Fruit fly (Drosophila melanogaster): ENCODE results near the gene Nedd8.

Gene Nedd8

DNA sequence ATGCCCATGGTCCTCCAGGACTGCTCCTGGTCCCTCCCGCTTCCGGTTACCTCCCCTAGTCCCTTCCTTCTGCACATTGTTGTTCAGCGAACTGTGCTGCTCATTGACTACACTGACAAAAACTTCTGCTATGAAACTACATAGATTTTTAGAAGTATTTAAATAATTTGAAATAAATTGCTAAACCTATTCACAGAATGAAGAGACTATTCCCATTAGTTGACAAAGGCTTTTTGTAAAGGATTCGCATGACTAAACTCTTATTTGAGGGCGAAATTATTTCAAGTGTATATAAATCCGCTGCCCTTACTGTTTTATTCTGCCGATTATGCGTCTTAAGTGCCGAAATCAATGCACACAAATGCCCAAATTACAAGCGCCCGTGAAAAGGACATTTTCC, 30.4 kb downstream of the Nedd8 start (continued):
- TF ChIP-seq slbo (GFP tag; IDR thresholded peaks at IDR 0.05) (no peak), D19B (GFP tag; optimal IDR thresholded peaks at IDR 0.05) (no peak), twi (tag; optimal IDR thresholded peaks at IDR 0.05) (peak; percentile 32), D19A (tag; optimal IDR thresholded peaks at IDR 0.05) (peak; percentile 67), cato (GFP tag; optimal IDR thresholded peaks at IDR 0.05; ENCODE audit: borderline replicate concordance) (no peak), CG3281 (GFP tag; optimal IDR thresholded peaks at IDR 0.05) (no peak), CG17568 (GFP tag; optimal IDR thresholded peaks at IDR 0.05) (peak; percentile 21), CrebB (tag; optimal IDR thresholded peaks at IDR 0.05) (no peak), eve (GFP tag; optimal IDR thresholded peaks at IDR 0.05) (no peak), CG4328 (GFP tag; optimal IDR thresholded peaks at IDR 0.05) (no peak), Pdp1 (GFP tag; optimal IDR thresholded peaks at IDR 0.05) (peak in 1 of 2 experiments; percentile 54), nerfin-1 (tag; optimal IDR thresholded peaks at IDR 0.05) (peak; percentile 49), CG11247 (GFP tag; IDR thresholded peaks at IDR 0.05) (no peak), chif (GFP tag; optimal IDR thresholded peaks at IDR 0.05) (peak; percentile 43 to 71), yki (optimal IDR thresholded peaks at IDR 0.05) (no peak), H15 (GFP tag; IDR thresholded peaks at IDR 0.05) (no peak), CG4707 (GFP tag; optimal IDR thresholded peaks at IDR 0.05) (peak; percentile 6), ham (GFP tag; IDR thresholded peaks at IDR 0.05) (no peak), CG18619 (GFP tag; optimal IDR thresholded peaks at IDR 0.05) (no peak), CG8281 (tag; optimal IDR thresholded peaks at IDR 0.05) (peak; percentile 8), CG16779 (GFP tag; IDR thresholded peaks at IDR 0.05) (no peak), hbn (GFP tag; IDR thresholded peaks at IDR 0.05; ENCODE audit: partially characterized antibody) (no peak), Gsc (GFP tag; IDR thresholded peaks at IDR 0.05) (no peak), CG12104 (GFP tag; optimal IDR thresholded peaks at IDR 0.05) (peak; percentile 2), al (GFP tag; IDR thresholded peaks at IDR 0.05) (no peak), Hmr (GFP tag; optimal IDR thresholded peaks at IDR 0.05) (no peak), btn (GFP tag; optimal IDR thresholded peaks at IDR 0.05) (peak; percentile 47), hkb (optimal IDR thresholded peaks at IDR 0.05) (no peak), hkb (GFP tag; IDR thresholded peaks at IDR 0.05) (peak; percentile 54; the same call in 1 of the 2 replicates), Atf-2 (GFP tag; optimal IDR thresholded peaks at IDR 0.05) (peak; percentile 18), CG6683 (GFP tag; optimal IDR thresholded peaks at IDR 0.05) (no peak), CG10543 (GFP tag; optimal IDR thresholded peaks at IDR 0.05) (no peak), CG11696 (GFP tag; IDR thresholded peaks at IDR 0.05) (no peak), zfh2 (GFP tag; optimal IDR thresholded peaks at IDR 0.05) (no peak), CG1602 (GFP tag; optimal IDR thresholded peaks at IDR 0.05) (peak; percentile 32), fd102C (GFP tag; optimal IDR thresholded peaks at IDR 0.05) (peak; percentile 54), CG14014 (GFP tag; IDR thresholded peaks at IDR 0.05) (no peak), HmgD (GFP tag; optimal IDR thresholded peaks at IDR 0.05) (no peak), ato (GFP tag; IDR thresholded peaks at IDR 0.05; ENCODE audit: partially characterized antibody) (no peak), Dref (GFP tag; IDR thresholded peaks at IDR 0.05) (no peak), CG14860 (GFP tag; IDR thresholded peaks at IDR 0.05; ENCODE audit: partially characterized antibody) (no peak), pho (GFP tag; optimal IDR thresholded peaks at IDR 0.05) (no peak), Nf-YB (GFP tag; optimal IDR thresholded peaks at IDR 0.05) (peak; percentile 34), CG13123 (GFP tag; optimal IDR thresholded peaks at IDR 0.05) (no peak), sna (GFP tag; IDR thresholded peaks at IDR 0.05; ENCODE audit: partially characterized antibody) (no peak), ro (GFP tag; IDR thresholded peaks at IDR 0.05) (no peak), Lhr (GFP tag; optimal IDR thresholded peaks at IDR 0.05) (peak; percentile 9), psq (GFP tag; optimal IDR thresholded peaks at IDR 0.05) (no peak), scrt (GFP tag; optimal IDR thresholded peaks at IDR 0.05) (no peak), CG15696 (tag; optimal IDR thresholded peaks at IDR 0.05) (peak; percentile 86), zf30C (GFP tag; optimal IDR thresholded peaks at IDR 0.05) (peak; percentile 78), luna (GFP tag; optimal IDR thresholded peaks at IDR 0.05) (no peak)

Measured in whole organism, embryonic.